Worm (Caenorhabditis elegans) whole organism, late embryonic: ENCODE measurements around the gene T25B9.5.

ENCODE experiments used
- ama-1 ChIP-seq: fragments of 150-350 bp; optimal IDR thresholded peaks from 2 replicates; lab custom pipeline; 2014
- hlh-13 ChIP-seq: fragments of 200-800 bp; sonication (Bioruptor generic); optimal IDR thresholded peaks from 2 replicates; lab custom pipeline; 2018; ENCODE audit warnings: mild to moderate bottlenecking, missing genetic modification characterization, missing compliant biosample characterization
- odd-2 ChIP-seq: sonication (generic microtip); optimal IDR thresholded peaks from 2 replicates; lab custom pipeline; 2017; ENCODE audit warnings: antibody characterized with exemption, mild to moderate bottlenecking, missing genetic modification characterization, missing compliant biosample characterization

- no peak for TF ChIP-seq hlh-13 (GFP tag; lab: Kevin White, UChicago)
- TF ChIP-seq odd-2, result no peak
- no peak for TF ChIP-seq ama-1
Observed at ce11 chrIV:10773811-10774210, 19.2 kb upstream of the T25B9.5 start, which contains the start of gene inpp-1.
